Worm (Caenorhabditis elegans) whole organism, midembryonic: ENCODE data around the gene ssp-35.

Source experiments
- cog-1 ChIP-seq: sonication (generic microtip); optimal IDR thresholded peaks from 2 replicates; lab custom pipeline; 2016; ENCODE audit warnings: missing genetic modification characterization, missing compliant biosample characterization
- flt-1 ChIP-seq: fragments of 200-800 bp; sonication (Bioruptor generic); IDR thresholded peaks from 2 replicates; pipeline ENCODE4 v1.3.6; 2022; ENCODE audit warnings: missing genetic modification characterization, missing compliant biosample characterization
- ref-1 ChIP-seq: fragments of 200-800 bp; sonication (Bioruptor generic); conservative IDR thresholded peaks from 2 replicates; pipeline ENCODE4 v1.3.6; 2022; ENCODE audit warnings: missing genetic modification reagents, missing genetic modification characterization, missing compliant biosample characterization
- tab-1 ChIP-seq: fragments of 200-800 bp; sonication (Bioruptor generic); IDR thresholded peaks from 2 replicates; pipeline ENCODE4 v1.3.6; 2022; ENCODE audit warnings: missing genetic modification characterization, missing compliant biosample characterization
- ztf-23 ChIP-seq: fragments of 200-800 bp; sonication (Bioruptor generic); IDR thresholded peaks from 2 replicates; pipeline ENCODE4 v1.3.6; 2022; ENCODE audit warnings: missing genetic modification reagents, missing genetic modification characterization, missing compliant biosample characterization
- ztf-29 ChIP-seq: fragments of 200-800 bp; sonication (Bioruptor generic); IDR thresholded peaks from 2 replicates; pipeline ENCODE4 v1.3.6; 2022; ENCODE audit warnings: missing genetic modification reagents, missing genetic modification characterization, missing compliant biosample characterization

DNA sequence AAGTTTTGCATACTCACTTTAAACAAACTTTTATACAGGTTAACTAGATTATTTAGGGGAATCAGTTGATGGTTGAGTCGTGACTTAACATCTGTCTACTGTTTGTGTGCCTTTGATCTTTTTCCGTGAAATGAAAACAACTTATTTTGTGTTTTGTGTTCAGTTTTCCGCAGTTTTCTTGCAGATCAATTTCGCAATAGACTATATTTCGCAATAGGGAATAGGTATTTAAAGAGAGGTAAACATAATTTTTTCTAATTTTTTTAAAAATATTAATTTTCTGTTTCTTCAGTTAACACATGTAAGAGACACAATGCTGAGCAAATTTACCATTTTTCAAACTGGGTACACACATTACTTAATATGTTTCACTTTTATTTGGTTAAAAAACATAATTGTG, 2.2 kb downstream of the ssp-35 start, which contains the start of gene tbb-6:
- no peak for TF ChIP-seq flt-1 (GFP tag; lab: Robert Waterston, UW)
- TF ChIP-seq tab-1 (GFP tag; lab: Robert Waterston, UW) = no peak
- no peak for TF ChIP-seq ztf-23 (GFP tag; lab: Robert Waterston, UW)
- no peak for TF ChIP-seq ref-1
- TF ChIP-seq cog-1 (tag; lab: Kevin White, UChicago) = no peak
- no peak for TF ChIP-seq ztf-29
